Worm (Caenorhabditis elegans): ENCODE measurements around the gene ecps-1.

DNA sequence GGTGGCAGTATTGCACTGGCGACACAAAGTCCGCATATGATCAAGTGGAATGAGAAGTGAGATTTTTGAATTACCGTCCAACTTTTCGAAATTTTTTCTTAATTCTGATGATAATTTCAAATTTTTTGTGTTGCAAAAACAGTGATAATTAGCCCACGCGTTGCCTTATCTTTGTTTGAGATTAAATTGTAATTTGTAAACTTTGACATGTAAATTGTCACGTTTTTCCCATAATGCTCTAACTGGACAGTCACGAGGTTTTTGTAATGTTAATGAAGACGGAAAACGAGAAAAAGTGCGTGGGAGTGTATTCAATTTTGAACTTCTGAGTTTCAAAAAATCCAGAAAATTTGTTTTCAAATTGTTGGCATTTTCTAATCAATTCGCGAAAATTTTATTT lies 21.1 kb upstream of the ecps-1 start:
- TF ChIP-seq unc-62 (GFP tag; optimal IDR thresholded peaks at IDR 0.05) (no peak), nhr-12 (tag; optimal IDR thresholded peaks at IDR 0.05) (no peak), fos-1 (tag; optimal IDR thresholded peaks at IDR 0.05) (no peak), snpc-4 (tag; optimal IDR thresholded peaks at IDR 0.05) (no peak), ama-1 (optimal IDR thresholded peaks at IDR 0.05) (no peak), ceh-82 (tag; optimal IDR thresholded peaks at IDR 0.05) (no peak)
